Fruit fly (Drosophila melanogaster) whole organism, embryonic: ENCODE results near the gene mRpL15.

Experiments
- Ada2b ChIP-seq: fragments of 200-800 bp; sonication (Bioruptor generic); IDR thresholded peaks from 2 replicates; pipeline ENCODE4 v1.3.6; 2022; ENCODE audit warnings: missing biosample characterization, missing genetic modification characterization
- Atf6 ChIP-seq: fragments of 200-800 bp; sonication (Bioruptor generic); IDR thresholded peaks from 2 replicates; pipeline ENCODE4 v1.3.6; 2022; ENCODE audit warnings: missing biosample characterization, missing genetic modification characterization
- Bgb ChIP-seq: fragments of 200-800 bp; sonication (Bioruptor generic); IDR thresholded peaks from 2 replicates; pipeline ENCODE4 v1.3.6; 2022; ENCODE audit warnings: missing biosample characterization, missing genetic modification characterization; ENCODE audit not compliant: partially characterized antibody
- Blimp-1 ChIP-seq: fragments of 200-800 bp; sonication (Bioruptor generic); optimal IDR thresholded peaks from 3 replicates; lab custom pipeline; 2018; ENCODE audit warnings: missing biosample characterization, missing genetic modification characterization, mild to moderate bottlenecking, moderate library complexity, missing genetic modification reagents
- CG10209 ChIP-seq: fragments of 200-800 bp; sonication (Bioruptor generic); optimal IDR thresholded peaks from 3 replicates; lab custom pipeline; 2017; ENCODE audit warnings: missing biosample characterization, mild to moderate bottlenecking, missing genetic modification characterization, missing genetic modification reagents
- CG1024 ChIP-seq: fragments of 200-800 bp; sonication (Bioruptor generic); IDR thresholded peaks from 2 replicates; pipeline ENCODE4 v1.3.6; 2022; ENCODE audit warnings: missing biosample characterization, missing genetic modification characterization
- CG11723 ChIP-seq: fragments of 200-800 bp; sonication (Bioruptor generic); optimal IDR thresholded peaks from 2 replicates; lab custom pipeline; 2017; ENCODE audit warnings: missing biosample characterization, mild to moderate bottlenecking, missing genetic modification characterization
- CG13894 ChIP-seq: fragments of 200-800 bp; sonication (Bioruptor generic); optimal IDR thresholded peaks from 3 replicates; lab custom pipeline; 2018; ENCODE audit warnings: missing biosample characterization, mild to moderate bottlenecking, missing genetic modification characterization, moderate library complexity
- CG14014 ChIP-seq: fragments of 200-800 bp; sonication (Bioruptor generic); IDR thresholded peaks from 2 replicates; pipeline ENCODE4 v1.3.6; 2022; ENCODE audit warnings: missing biosample characterization, missing genetic modification characterization
- CG14860 ChIP-seq: fragments of 200-800 bp; sonication (Bioruptor generic); IDR thresholded peaks from 3 replicates; pipeline ENCODE4 v1.3.6; 2022; ENCODE audit warnings: missing biosample characterization, missing genetic modification characterization; ENCODE audit not compliant: partially characterized antibody
- CG15269 ChIP-seq: fragments of 200-800 bp; sonication (Bioruptor generic); optimal IDR thresholded peaks from 2 replicates; lab custom pipeline; 2018; ENCODE audit warnings: missing biosample characterization, mild to moderate bottlenecking, missing genetic modification characterization, moderate library complexity
- CG1603 ChIP-seq: fragments of 200-800 bp; sonication (Bioruptor generic); optimal IDR thresholded peaks from 2 replicates; lab custom pipeline; 2019; ENCODE audit warnings: missing biosample characterization, mild to moderate bottlenecking, missing genetic modification characterization, moderate library complexity
- CG2129 ChIP-seq: fragments of 200-800 bp; sonication (Bioruptor generic); IDR thresholded peaks from 2 replicates; pipeline ENCODE4 v1.3.6; 2022; ENCODE audit warnings: missing biosample characterization, missing genetic modification characterization; ENCODE audit not compliant: partially characterized antibody
- CG2875 ChIP-seq: fragments of 200-800 bp; sonication (Bioruptor generic); optimal IDR thresholded peaks from 2 replicates; lab custom pipeline; 2017; ENCODE audit warnings: missing biosample characterization, mild to moderate bottlenecking, missing genetic modification characterization, missing genetic modification reagents
- CG4424 ChIP-seq: fragments of 200-800 bp; sonication (Bioruptor generic); optimal IDR thresholded peaks from 3 replicates; lab custom pipeline; 2016; ENCODE audit warnings: missing biosample characterization, missing genetic modification characterization
- CG4707 ChIP-seq: fragments of 200-800 bp; sonication (Bioruptor generic); optimal IDR thresholded peaks from 2 replicates; lab custom pipeline; 2018; ENCODE audit warnings: missing biosample characterization, mild to moderate bottlenecking, missing genetic modification characterization, moderate library complexity
- CG6254 ChIP-seq: fragments of 200-800 bp; sonication (Bioruptor generic); optimal IDR thresholded peaks from 3 replicates; lab custom pipeline; 2017; ENCODE audit warnings: mild to moderate bottlenecking, missing biosample characterization, missing genetic modification reagents, missing genetic modification characterization
- CG6689 ChIP-seq: fragments of 200-800 bp; sonication (Bioruptor generic); IDR thresholded peaks from 2 replicates; pipeline ENCODE4 v1.3.6; 2022; ENCODE audit warnings: missing biosample characterization, missing genetic modification characterization
- CG7839 ChIP-seq: fragments of 200-800 bp; sonication (Bioruptor generic); optimal IDR thresholded peaks from 3 replicates; lab custom pipeline; 2018; ENCODE audit warnings: missing biosample characterization, mild to moderate bottlenecking, missing genetic modification characterization, moderate library complexity
- D19B ChIP-seq: fragments of 200-800 bp; sonication (Bioruptor generic); optimal IDR thresholded peaks from 2 replicates; lab custom pipeline; 2017; ENCODE audit warnings: missing biosample characterization, mild to moderate bottlenecking, missing genetic modification characterization
- Dbx ChIP-seq: fragments of 200-800 bp; sonication (Bioruptor generic); IDR thresholded peaks from 3 replicates; pipeline ENCODE4 v1.3.6; 2022; ENCODE audit warnings: missing biosample characterization, missing genetic modification characterization
- E2f1 ChIP-seq: fragments of 200-800 bp; sonication (Bioruptor generic); IDR thresholded peaks from 2 replicates; pipeline ENCODE4 v1.3.6; 2022; ENCODE audit warnings: missing biosample characterization, missing genetic modification characterization
- Eip74EF ChIP-seq, 2 experiments: fragments of 200-800 bp in 1 of 2; fragments of >200 bp in 1 of 2; sonication (Bioruptor generic) in 1 of 2; optimal IDR thresholded peaks; 2 replicates each; lab custom pipeline; 2017 to 2019; ENCODE audit warnings: missing biosample characterization in 2 of 2, missing genetic modification characterization in 2 of 2, mild to moderate bottlenecking in 1 of 2, moderate library complexity in 1 of 2
- Fer2 ChIP-seq: fragments of 200-800 bp; sonication (Bioruptor generic); optimal IDR thresholded peaks from 2 replicates; lab custom pipeline; 2018; ENCODE audit warnings: missing biosample characterization, mild to moderate bottlenecking, missing genetic modification characterization, moderate library complexity
- H15 ChIP-seq: fragments of 200-800 bp; sonication (Bioruptor generic); IDR thresholded peaks from 3 replicates; pipeline ENCODE4 v1.3.6; 2022; ENCODE audit warnings: missing biosample characterization, missing genetic modification characterization
- Hr51 ChIP-seq, 2 experiments: fragments of 200-800 bp; sonication (Bioruptor generic); optimal IDR thresholded peaks; 2 replicates in 1 of 2; 3 replicates in 1 of 2; lab custom pipeline; 2016 to 2018; ENCODE audit warnings: missing biosample characterization in 2 of 2, missing genetic modification characterization in 2 of 2, mild to moderate bottlenecking in 1 of 2, moderate library complexity in 1 of 2
- MESR4 ChIP-seq: fragments of 200-800 bp; sonication (Bioruptor generic); optimal IDR thresholded peaks from 2 replicates; lab custom pipeline; 2018; ENCODE audit warnings: missing biosample characterization, mild to moderate bottlenecking, missing genetic modification characterization, moderate library complexity
- MTF-1 ChIP-seq: fragments of 200-800 bp; sonication (Bioruptor generic); optimal IDR thresholded peaks from 2 replicates; lab custom pipeline; 2018; ENCODE audit warnings: missing biosample characterization, mild to moderate bottlenecking, missing genetic modification characterization, borderline replicate concordance
- Mes4 ChIP-seq: fragments of 200-800 bp; sonication (Bioruptor generic); optimal IDR thresholded peaks from 2 replicates; lab custom pipeline; 2016; ENCODE audit warnings: missing biosample characterization, missing genetic modification characterization
- Mrtf ChIP-seq: fragments of 200-800 bp; sonication (Bioruptor generic); IDR thresholded peaks from 3 replicates; pipeline ENCODE4 v1.3.6; 2022; ENCODE audit warnings: missing biosample characterization, missing genetic modification characterization
- Poxn ChIP-seq: fragments of 200-800 bp; sonication (Bioruptor generic); IDR thresholded peaks from 2 replicates; pipeline ENCODE4 v1.3.6; 2022; ENCODE audit warnings: missing biosample characterization, missing genetic modification characterization
- ara ChIP-seq: fragments of 200-800 bp; sonication (Bioruptor generic); IDR thresholded peaks from 2 replicates; pipeline ENCODE4 v1.3.6; 2022; ENCODE audit warnings: missing biosample characterization, missing genetic modification characterization
- dati ChIP-seq: fragments of 200-800 bp; sonication (Bioruptor generic); IDR thresholded peaks from 2 replicates; pipeline ENCODE4 v1.3.6; 2022; ENCODE audit warnings: missing biosample characterization, missing genetic modification characterization
- dmrt99B ChIP-seq: fragments of 200-800 bp; sonication (Bioruptor generic); optimal IDR thresholded peaks from 2 replicates; lab custom pipeline; 2018; ENCODE audit warnings: missing biosample characterization, mild to moderate bottlenecking, missing genetic modification characterization, moderate library complexity
- ewg ChIP-seq: fragments of 200-800 bp; sonication (Bioruptor generic); optimal IDR thresholded peaks from 3 replicates; lab custom pipeline; 2017; ENCODE audit warnings: mild to moderate bottlenecking, missing biosample characterization, missing genetic modification reagents, missing genetic modification characterization
- ind ChIP-seq: fragments of 200-800 bp; sonication (Bioruptor generic); optimal IDR thresholded peaks from 3 replicates; lab custom pipeline; 2016; ENCODE audit warnings: missing biosample characterization, missing genetic modification characterization
- lab ChIP-seq: fragments of 200-800 bp; sonication (Bioruptor generic); optimal IDR thresholded peaks from 3 replicates; lab custom pipeline; 2017; ENCODE audit warnings: missing biosample characterization, missing genetic modification characterization, mild to moderate bottlenecking, moderate library complexity, missing genetic modification reagents
- lbe ChIP-seq: fragments of 200-800 bp; sonication (Bioruptor generic); optimal IDR thresholded peaks from 2 replicates; lab custom pipeline; 2016; ENCODE audit warnings: missing biosample characterization, mild to moderate bottlenecking, missing genetic modification characterization
- nerfin-1 ChIP-seq: fragments of 200-800 bp; sonication (Bioruptor generic); optimal IDR thresholded peaks from 3 replicates; lab custom pipeline; 2019; ENCODE audit warnings: missing biosample characterization, mild to moderate bottlenecking, missing genetic modification characterization, moderate library complexity
- nom ChIP-seq: fragments of 200-800 bp; sonication (Bioruptor generic); optimal IDR thresholded peaks from 2 replicates; lab custom pipeline; 2017; ENCODE audit warnings: missing biosample characterization, missing genetic modification characterization, mild to moderate bottlenecking, moderate library complexity, missing genetic modification reagents
- oc ChIP-seq: fragments of 200-800 bp; sonication (Bioruptor generic); optimal IDR thresholded peaks from 2 replicates; lab custom pipeline; 2018; ENCODE audit warnings: missing biosample characterization, mild to moderate bottlenecking, missing genetic modification characterization, moderate library complexity
- pzg ChIP-seq: fragments of 200-800 bp; sonication (Bioruptor generic); optimal IDR thresholded peaks from 3 replicates; lab custom pipeline; 2018; ENCODE audit warnings: missing biosample characterization, mild to moderate bottlenecking, missing genetic modification characterization, moderate library complexity
- tll ChIP-seq, 2 experiments: fragments of 200-800 bp in 1 of 2; fragments of >200 bp in 1 of 2; sonication (Bioruptor generic) in 1 of 2; optimal IDR thresholded peaks; 2 replicates each; lab custom pipeline; 2017 to 2019; ENCODE audit warnings: missing biosample characterization in 2 of 2, missing genetic modification characterization in 2 of 2, mild to moderate bottlenecking in 1 of 2, moderate library complexity in 1 of 2
- trem ChIP-seq: fragments of 200-800 bp; optimal IDR thresholded peaks from 3 replicates; lab custom pipeline; 2019; ENCODE audit warnings: missing biosample characterization, mild to moderate bottlenecking, missing genetic modification characterization, moderate library complexity
- vvl ChIP-seq: fragments of 200-800 bp; sonication (Bioruptor generic); IDR thresholded peaks from 2 replicates; pipeline ENCODE4 v1.3.6; 2022; ENCODE audit warnings: missing biosample characterization, missing genetic modification characterization
- zfh2 ChIP-seq: fragments of 200-800 bp; sonication (Bioruptor generic); optimal IDR thresholded peaks from 2 replicates; lab custom pipeline; 2016; ENCODE audit warnings: missing biosample characterization, missing genetic modification characterization

Gene mRpL15

dm6 chr3L:20401026-20401912 lies 34.7 kb downstream of the mRpL15 start, which contains the start of gene trbl (continued):
- TF ChIP-seq MTF-1 (GFP tag; lab: Kevin White, UChicago) (peak; percentile 44), pzg (peak; percentile 20), D19B (GFP tag; lab: Kevin White, UChicago) (no peak), CG13894 (tag; lab: Kevin White, UChicago) (peak; percentile 79), Ada2b (GFP tag; lab: Robert Waterston, UW) (no peak), H15 (no peak), CG6689 (GFP tag; lab: Robert Waterston, UW) (no peak), CG1603 (tag; lab: Kevin White, UChicago) (peak; percentile 27), trem (peak; percentile 59), ewg (no peak), dati (GFP tag; lab: Robert Waterston, UW) (0 out of 2 replicates have a peak, but pooled peaks have one; percentile 34), lab (GFP tag; lab: Kevin White, UChicago) (peak; percentile 52), Hr51 (GFP tag; optimal IDR thresholded peaks at IDR 0.05; lab: Kevin White, UChicago) (peak in 1 of 2 experiments; percentile 25), CG4707 (GFP tag; lab: Kevin White, UChicago) (peak; percentile 26), CG2875 (no peak), CG1024 (GFP tag; lab: Robert Waterston, UW) (no peak), lbe (peak; percentile 10), CG14860 (peak; percentile 75), oc (peak; percentile 47), Eip74EF (GFP tag; optimal IDR thresholded peaks at IDR 0.05; lab: Kevin White, UChicago) (peak in 1 of 2 experiments; percentile 67), ind (GFP tag; lab: Kevin White, UChicago) (no peak), dmrt99B (peak; percentile 23), nerfin-1 (tag; lab: Kevin White, UChicago) (peak; percentile 100), Poxn (no peak), Atf6 (GFP tag; lab: Robert Waterston, UW) (peak; percentile 51), Blimp-1 (no peak), Fer2 (tag; lab: Kevin White, UChicago) (no peak), E2f1 (no peak), zfh2 (GFP tag; lab: Kevin White, UChicago) (no peak), CG10209 (GFP tag; lab: Kevin White, UChicago) (no peak), Dbx (GFP tag; lab: Robert Waterston, UW) (peak; percentile 58; the same call in 2 of the 3 replicates), CG11723 (peak; percentile 25), CG4424 (GFP tag; lab: Kevin White, UChicago) (peak; percentile 18), CG2129 (GFP tag; lab: Robert Waterston, UW) (no peak), tll (GFP tag; optimal IDR thresholded peaks at IDR 0.05; lab: Kevin White, UChicago) (no peak), Mes4 (GFP tag; lab: Kevin White, UChicago) (no peak), CG7839 (tag; lab: Kevin White, UChicago) (peak; percentile 25), nom (GFP tag; lab: Kevin White, UChicago) (peak; percentile 58), Mrtf (no peak), ara (GFP tag; lab: Robert Waterston, UW) (peak; percentile 49), CG6254 (GFP tag; lab: Kevin White, UChicago) (no peak), CG15269 (tag; lab: Kevin White, UChicago) (peak; percentile 27), vvl (GFP tag; lab: Robert Waterston, UW) (peak; percentile 56; the same call in 1 of the 2 replicates), MESR4 (GFP tag; lab: Kevin White, UChicago) (peak; percentile 37), Bgb (peak; percentile 77), CG14014 (GFP tag; lab: Robert Waterston, UW) (no peak)
